Fruit fly (Drosophila melanogaster) whole organism, embryonic: Measurements from ENCODE around the gene Cka.
A peak's percentile ranks its signal among the peaks of the same experiment; 100 is the strongest.

Source experiments
- Ada2b ChIP-seq: fragments of 200-800 bp; sonication (Bioruptor generic); IDR thresholded peaks from 2 replicates; pipeline ENCODE4 v1.3.6; 2022; ENCODE audit warnings: missing biosample characterization, missing genetic modification characterization
- Asciz ChIP-seq: fragments of 200-800 bp; sonication (Bioruptor generic); optimal IDR thresholded peaks from 2 replicates; lab custom pipeline; 2017; ENCODE audit warnings: missing biosample characterization, mild to moderate bottlenecking, missing genetic modification characterization, missing genetic modification reagents
- Bgb ChIP-seq: fragments of 200-800 bp; sonication (Bioruptor generic); IDR thresholded peaks from 2 replicates; pipeline ENCODE4 v1.3.6; 2022; ENCODE audit warnings: missing biosample characterization, missing genetic modification characterization; ENCODE audit not compliant: partially characterized antibody
- CG10267 ChIP-seq: fragments of 200-800 bp; sonication (Bioruptor generic); optimal IDR thresholded peaks from 2 replicates; lab custom pipeline; 2018; ENCODE audit warnings: missing biosample characterization, mild to moderate bottlenecking, missing genetic modification characterization, moderate library complexity
- CG10979 ChIP-seq: fragments of 200-800 bp; sonication (Bioruptor generic); optimal IDR thresholded peaks from 2 replicates; lab custom pipeline; 2018; ENCODE audit warnings: missing biosample characterization, mild to moderate bottlenecking, missing genetic modification characterization, moderate library complexity
- CG11695 ChIP-seq: fragments of 200-800 bp; sonication (Bioruptor generic); IDR thresholded peaks from 3 replicates; pipeline ENCODE4 v1.3.6; 2022; ENCODE audit warnings: missing biosample characterization, missing genetic modification characterization
- CG12236 ChIP-seq: fragments of 200-800 bp; sonication (Bioruptor generic); optimal IDR thresholded peaks from 2 replicates; lab custom pipeline; 2016; ENCODE audit warnings: missing biosample characterization, missing genetic modification characterization
- CG13894 ChIP-seq: fragments of 200-800 bp; sonication (Bioruptor generic); optimal IDR thresholded peaks from 3 replicates; lab custom pipeline; 2018; ENCODE audit warnings: missing biosample characterization, mild to moderate bottlenecking, missing genetic modification characterization, moderate library complexity
- CG14441 ChIP-seq: fragments of 200-800 bp; sonication (Bioruptor generic); IDR thresholded peaks from 2 replicates; pipeline ENCODE4 v1.3.6; 2022; ENCODE audit warnings: missing biosample characterization, missing genetic modification characterization
- CG15479 ChIP-seq: fragments of 200-800 bp; sonication (Bioruptor generic); optimal IDR thresholded peaks from 3 replicates; lab custom pipeline; 2019; ENCODE audit warnings: missing biosample characterization, mild to moderate bottlenecking, missing genetic modification characterization, moderate library complexity
- CG1647 ChIP-seq: fragments of 200-800 bp; sonication (Bioruptor generic); optimal IDR thresholded peaks from 3 replicates; lab custom pipeline; 2016; ENCODE audit warnings: missing biosample characterization, missing genetic modification characterization
- CG17186 ChIP-seq: fragments of 200-800 bp; sonication (Bioruptor generic); optimal IDR thresholded peaks from 3 replicates; lab custom pipeline; 2017; ENCODE audit warnings: missing biosample characterization, missing genetic modification reagents, missing genetic modification characterization
- CG17328 ChIP-seq: fragments of 200-800 bp; sonication (Bioruptor generic); IDR thresholded peaks from 2 replicates; pipeline ENCODE4 v1.3.6; 2022; ENCODE audit warnings: missing biosample characterization, missing genetic modification characterization
- CG17359 ChIP-seq: fragments of 200-800 bp; sonication (Bioruptor generic); optimal IDR thresholded peaks from 3 replicates; lab custom pipeline; 2018; ENCODE audit warnings: missing biosample characterization, mild to moderate bottlenecking, missing genetic modification characterization, moderate library complexity
- CG18619 ChIP-seq: fragments of 200-800 bp; sonication (Bioruptor generic); optimal IDR thresholded peaks from 3 replicates; lab custom pipeline; 2017; ENCODE audit warnings: missing biosample characterization, mild to moderate bottlenecking, missing genetic modification characterization
- CG2199 ChIP-seq: fragments of 200-800 bp; sonication (Bioruptor generic); IDR thresholded peaks from 3 replicates; pipeline ENCODE4 v1.3.6; 2022; ENCODE audit warnings: missing biosample characterization, missing genetic modification characterization
- CG3065 ChIP-seq: fragments of 200-800 bp; sonication (Bioruptor generic); optimal IDR thresholded peaks from 2 replicates; lab custom pipeline; 2016; ENCODE audit warnings: missing biosample characterization, missing genetic modification characterization
- CG33213 ChIP-seq: fragments of 200-800 bp; sonication (Bioruptor generic); optimal IDR thresholded peaks from 3 replicates; lab custom pipeline; 2016; ENCODE audit warnings: missing biosample characterization, missing genetic modification characterization
- CG34422 ChIP-seq: fragments of 200-800 bp; sonication (Bioruptor generic); IDR thresholded peaks from 3 replicates; pipeline ENCODE4 v1.3.6; 2022; ENCODE audit warnings: missing biosample characterization, missing genetic modification characterization
- CG4854 ChIP-seq: fragments of 200-800 bp; sonication (Bioruptor generic); optimal IDR thresholded peaks from 2 replicates; lab custom pipeline; 2016; ENCODE audit warnings: missing biosample characterization, missing genetic modification characterization, inconsistent platforms
- CG8478 ChIP-seq: fragments of >200 bp; optimal IDR thresholded peaks from 2 replicates; lab custom pipeline; 2018
- CG9932 ChIP-seq: fragments of 200-800 bp; sonication (Bioruptor generic); IDR thresholded peaks from 2 replicates; pipeline ENCODE4 v1.3.6; 2022; ENCODE audit warnings: missing biosample characterization, missing genetic modification characterization
- Dp ChIP-seq: fragments of 200-800 bp; sonication (Bioruptor generic); optimal IDR thresholded peaks from 2 replicates; lab custom pipeline; 2018; ENCODE audit warnings: missing biosample characterization, mild to moderate bottlenecking, missing genetic modification characterization, moderate library complexity
- Dref ChIP-seq: fragments of 200-800 bp; sonication (Bioruptor generic); IDR thresholded peaks from 2 replicates; pipeline ENCODE4 v1.3.6; 2022; ENCODE audit warnings: missing biosample characterization, missing genetic modification characterization
- E2f2 ChIP-seq: fragments of 200-800 bp; sonication (Bioruptor generic); IDR thresholded peaks from 2 replicates; pipeline ENCODE4 v1.3.6; 2022; ENCODE audit warnings: missing biosample characterization, missing genetic modification characterization
- Ets97D ChIP-seq: fragments of 200-800 bp; sonication (Bioruptor generic); optimal IDR thresholded peaks from 3 replicates; lab custom pipeline; 2016; ENCODE audit warnings: missing biosample characterization, missing genetic modification characterization
- HHEX ChIP-seq: fragments of 200-800 bp; sonication (Bioruptor generic); optimal IDR thresholded peaks from 3 replicates; lab custom pipeline; 2017; ENCODE audit warnings: missing biosample characterization, mild to moderate bottlenecking, missing genetic modification characterization, missing genetic modification reagents
- Hmr ChIP-seq: fragments of 200-800 bp; sonication (Bioruptor generic); optimal IDR thresholded peaks from 3 replicates; lab custom pipeline; 2017; ENCODE audit warnings: mild to moderate bottlenecking, missing biosample characterization, missing genetic modification reagents, missing genetic modification characterization
- Lhr ChIP-seq: fragments of 200-800 bp; sonication (Bioruptor generic); optimal IDR thresholded peaks from 3 replicates; lab custom pipeline; 2017; ENCODE audit warnings: mild to moderate bottlenecking, missing biosample characterization, missing genetic modification reagents, missing genetic modification characterization
- MBD-R2 ChIP-seq: fragments of 200-800 bp; sonication (Bioruptor generic); IDR thresholded peaks from 2 replicates; pipeline ENCODE4 v1.3.6; 2022; ENCODE audit warnings: missing biosample characterization, missing genetic modification characterization
- Med ChIP-seq: fragments of 200-800 bp; sonication (Bioruptor generic); peaks from one replicate; lab custom pipeline; 2016; ENCODE audit warnings: missing biosample characterization, missing genetic modification characterization, mild to moderate bottlenecking, inconsistent platforms, moderate library complexity
- NFAT ChIP-seq: fragments of 200-800 bp; sonication (Bioruptor generic); IDR thresholded peaks from 2 replicates; pipeline ENCODE4 v1.3.6; 2022; ENCODE audit warnings: missing biosample characterization, missing genetic modification characterization
- Sry-β ChIP-seq: fragments of 200-800 bp; sonication (Bioruptor generic); optimal IDR thresholded peaks from 2 replicates; lab custom pipeline; 2018; ENCODE audit warnings: missing biosample characterization, mild to moderate bottlenecking, missing genetic modification characterization, moderate library complexity
- YL-1 ChIP-seq: fragments of 200-800 bp; sonication (Bioruptor generic); optimal IDR thresholded peaks from 3 replicates; lab custom pipeline; 2017; ENCODE audit warnings: missing biosample characterization, mild to moderate bottlenecking, missing genetic modification characterization
- ab ChIP-seq: fragments of 200-800 bp; sonication (Bioruptor generic); optimal IDR thresholded peaks from 2 replicates; lab custom pipeline; 2016; ENCODE audit warnings: missing biosample characterization, missing genetic modification characterization
- al ChIP-seq: fragments of 200-800 bp; sonication (Bioruptor generic); IDR thresholded peaks from 2 replicates; pipeline ENCODE4 v1.3.6; 2022; ENCODE audit warnings: missing biosample characterization, missing genetic modification characterization
- amos ChIP-seq: fragments of 200-800 bp; sonication (Bioruptor generic); IDR thresholded peaks from 2 replicates; pipeline ENCODE4 v1.3.6; 2022; ENCODE audit warnings: missing biosample characterization, missing genetic modification characterization; ENCODE audit not compliant: partially characterized antibody
- az2 ChIP-seq: fragments of 200-800 bp; sonication (Bioruptor generic); optimal IDR thresholded peaks from 3 replicates; lab custom pipeline; 2016; ENCODE audit warnings: missing biosample characterization, missing genetic modification characterization
- ewg ChIP-seq: fragments of 200-800 bp; sonication (Bioruptor generic); optimal IDR thresholded peaks from 3 replicates; lab custom pipeline; 2017; ENCODE audit warnings: mild to moderate bottlenecking, missing biosample characterization, missing genetic modification reagents, missing genetic modification characterization
- gro ChIP-seq: fragments of 200-800 bp; sonication (Bioruptor generic); optimal IDR thresholded peaks from 2 replicates; lab custom pipeline; 2016; ENCODE audit warnings: missing biosample characterization, missing genetic modification characterization
- kay ChIP-seq: fragments of 200-800 bp; sonication (Bioruptor generic); optimal IDR thresholded peaks from 2 replicates; lab custom pipeline; 2016; ENCODE audit warnings: missing biosample characterization, missing genetic modification characterization
- maf-S ChIP-seq: fragments of 200-800 bp; sonication (Bioruptor generic); optimal IDR thresholded peaks from 2 replicates; lab custom pipeline; 2016; ENCODE audit warnings: missing biosample characterization, missing genetic modification characterization
- mam ChIP-seq: fragments of 200-800 bp; sonication (Bioruptor generic); optimal IDR thresholded peaks from 3 replicates; lab custom pipeline; 2016; ENCODE audit warnings: missing biosample characterization, missing genetic modification characterization
- phol ChIP-seq: fragments of 200-800 bp; sonication (Bioruptor generic); optimal IDR thresholded peaks from 3 replicates; lab custom pipeline; 2018; ENCODE audit warnings: missing biosample characterization, mild to moderate bottlenecking, missing genetic modification characterization, moderate library complexity
- pita ChIP-seq: fragments of 200-800 bp; sonication (Bioruptor generic); optimal IDR thresholded peaks from 2 replicates; lab custom pipeline; 2017; ENCODE audit warnings: missing biosample characterization, mild to moderate bottlenecking, missing genetic modification characterization
- psq ChIP-seq: fragments of 200-800 bp; sonication (Bioruptor generic); optimal IDR thresholded peaks from 2 replicates; lab custom pipeline; 2017; ENCODE audit warnings: missing biosample characterization, missing genetic modification characterization
- pum ChIP-seq: fragments of 200-800 bp; sonication (Bioruptor generic); optimal IDR thresholded peaks from 2 replicates; lab custom pipeline; 2016; ENCODE audit warnings: missing biosample characterization, missing genetic modification characterization
- sob ChIP-seq: fragments of 200-800 bp; sonication (Bioruptor generic); IDR thresholded peaks from 2 replicates; pipeline ENCODE4 v1.3.6; 2022; ENCODE audit warnings: missing biosample characterization, missing genetic modification characterization
- ssp ChIP-seq: fragments of 200-800 bp; sonication (Bioruptor generic); IDR thresholded peaks from 2 replicates; pipeline ENCODE4 v1.3.6; 2022; ENCODE audit warnings: missing biosample characterization, missing genetic modification characterization
- tna ChIP-seq: fragments of 200-800 bp; sonication (Bioruptor generic); IDR thresholded peaks from 2 replicates; pipeline ENCODE4 v1.3.6; 2022; ENCODE audit warnings: missing biosample characterization, missing genetic modification characterization; ENCODE audit not compliant: partially characterized antibody
- vvl ChIP-seq: fragments of 200-800 bp; sonication (Bioruptor generic); IDR thresholded peaks from 2 replicates; pipeline ENCODE4 v1.3.6; 2022; ENCODE audit warnings: missing biosample characterization, missing genetic modification characterization
- z ChIP-seq: fragments of 200-800 bp; sonication (Bioruptor generic); IDR thresholded peaks from 3 replicates; pipeline ENCODE4 v1.3.6; 2022; ENCODE audit warnings: missing biosample characterization, missing genetic modification characterization

The Cka gene

DNA sequence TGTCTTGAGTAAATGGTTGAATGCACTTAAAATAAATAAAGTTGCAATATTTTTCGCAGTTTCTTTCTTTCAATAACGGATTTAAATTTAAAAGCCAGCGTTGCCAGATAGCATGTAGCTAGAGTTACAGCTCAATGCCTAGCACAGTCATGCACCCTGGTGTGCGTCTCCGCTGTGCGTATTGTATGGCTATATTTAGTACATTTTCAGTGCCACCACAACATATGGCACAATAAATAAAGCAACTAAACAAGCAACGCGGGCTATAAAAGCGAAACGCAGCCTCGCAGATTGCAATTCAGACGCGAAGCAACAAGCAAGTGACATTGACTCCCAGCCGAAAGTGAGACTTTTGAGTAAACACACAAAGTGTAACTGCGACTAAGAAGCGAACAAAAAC is 31.9 kb upstream of the Cka start, which contains the start of gene Sirup (continued):
- TF ChIP-seq CG9932 (GFP tag; lab: Robert Waterston, UW): peak; percentile 38
- peak; percentile 80 for TF ChIP-seq pita (GFP tag; lab: Kevin White, UChicago)
- peak; percentile 35 for TF ChIP-seq CG13894
- TF ChIP-seq Dp (GFP tag; lab: Kevin White, UChicago): peak; percentile 81
- peak; percentile 19; the same call in 1 of the 2 replicates for TF ChIP-seq ssp (GFP tag; lab: Robert Waterston, UW)
- TF ChIP-seq Hmr (GFP tag; lab: Kevin White, UChicago): peak; percentile 56
- TF ChIP-seq CG15479 (GFP tag; lab: Kevin White, UChicago): peak; percentile 37
- TF ChIP-seq al: no peak
- peak; percentile 35; the same call in 1 of the 2 replicates for TF ChIP-seq CG17328
- no peak for TF ChIP-seq maf-S (GFP tag; lab: Kevin White, UChicago)
- TF ChIP-seq CG12236 (GFP tag; lab: Kevin White, UChicago): no peak
- TF ChIP-seq Dref (GFP tag; lab: Robert Waterston, UW): peak; percentile 52
- TF ChIP-seq CG17186 (GFP tag; lab: Kevin White, UChicago): peak; percentile 30
- no peak for TF ChIP-seq az2 (GFP tag; lab: Kevin White, UChicago)
- TF ChIP-seq CG18619: no peak
- TF ChIP-seq Bgb (GFP tag; lab: Robert Waterston, UW): peak; percentile 55; the same call in 1 of the 2 replicates
- 0 out of 2 replicates have a peak, but pooled peaks have one; percentile 9 for TF ChIP-seq CG14441 (GFP tag; lab: Robert Waterston, UW)
- TF ChIP-seq Med (GFP tag; lab: Kevin White, UChicago): peak; percentile 56
- TF ChIP-seq NFAT (GFP tag; lab: Robert Waterston, UW): no peak
- TF ChIP-seq kay (GFP tag; lab: Kevin White, UChicago): no peak
- TF ChIP-seq phol (tag; lab: Kevin White, UChicago): peak; percentile 49
- TF ChIP-seq ab: no peak
- TF ChIP-seq sob (GFP tag; lab: Robert Waterston, UW): peak; percentile 68
- peak; percentile 62; the same call in 1 of the 2 replicates for TF ChIP-seq amos (GFP tag; lab: Robert Waterston, UW)
- peak; percentile 89 for TF ChIP-seq CG2199 (GFP tag; lab: Robert Waterston, UW)
- TF ChIP-seq Ets97D (GFP tag; lab: Kevin White, UChicago): peak; percentile 76
- no peak for TF ChIP-seq CG17359 (tag; lab: Kevin White, UChicago)
- TF ChIP-seq ewg (GFP tag; lab: Kevin White, UChicago): no peak
- TF ChIP-seq pum: no peak
- TF ChIP-seq Sry-β (GFP tag; lab: Kevin White, UChicago): no peak
- peak; percentile 38 for TF ChIP-seq CG10267 (tag; lab: Kevin White, UChicago)
- TF ChIP-seq vvl (GFP tag; lab: Robert Waterston, UW): peak; percentile 37
- no peak for TF ChIP-seq Asciz (GFP tag; lab: Kevin White, UChicago)
- no peak for TF ChIP-seq z (GFP tag; lab: Robert Waterston, UW)
- TF ChIP-seq CG34422 (GFP tag; lab: Robert Waterston, UW): peak; percentile 52; the same call in 1 of the 3 replicates
- peak; percentile 89 for TF ChIP-seq MBD-R2 (GFP tag; lab: Robert Waterston, UW)
- no peak for TF ChIP-seq CG10979 (tag; lab: Kevin White, UChicago)
- TF ChIP-seq CG1647: no peak
- peak; percentile 94 for TF ChIP-seq E2f2
- peak; percentile 54; the same call in 1 of the 2 replicates for TF ChIP-seq tna (GFP tag; lab: Robert Waterston, UW)
- no peak for TF ChIP-seq Ada2b
- TF ChIP-seq YL-1: peak; percentile 9
- TF ChIP-seq CG33213: peak; percentile 62
- no peak for TF ChIP-seq CG3065 (GFP tag; lab: Kevin White, UChicago)
- no peak for TF ChIP-seq psq (GFP tag; lab: Kevin White, UChicago)
- no peak for TF ChIP-seq mam (GFP tag; lab: Kevin White, UChicago)
- TF ChIP-seq HHEX (GFP tag; lab: Kevin White, UChicago): no peak
- TF ChIP-seq CG8478 (lab: Kevin White, UChicago): peak; percentile 18
- no peak for TF ChIP-seq CG4854 (GFP tag; lab: Kevin White, UChicago)
- peak; percentile 79 for TF ChIP-seq Lhr
- no peak for TF ChIP-seq CG11695 (GFP tag; lab: Robert Waterston, UW)
- TF ChIP-seq gro (GFP tag; lab: Kevin White, UChicago): peak; percentile 21
